Fruit fly (Drosophila melanogaster): Measurements from ENCODE around the gene CG43074.

DNA sequence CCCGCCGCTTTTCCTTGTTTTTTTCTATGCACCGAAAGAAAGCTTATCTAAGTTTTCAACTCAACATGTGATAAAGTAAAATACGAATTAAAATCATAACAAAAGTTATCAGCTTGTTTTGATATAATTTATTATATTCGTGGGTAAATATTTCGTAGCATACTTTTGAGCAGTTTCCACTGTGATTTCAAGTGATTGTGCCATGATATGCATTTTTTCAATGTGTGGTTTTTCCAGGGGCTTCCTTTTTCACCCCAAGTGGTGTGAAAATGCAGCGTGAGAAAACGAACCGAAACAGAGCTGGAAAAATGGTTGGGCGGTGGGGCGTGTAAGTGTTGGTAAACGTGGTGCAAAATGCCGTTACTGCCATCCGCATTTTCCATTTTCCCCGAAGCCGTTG, 18.8 kb upstream of the CG43074 start:
- TF ChIP-seq CG8478 (optimal IDR thresholded peaks at IDR 0.05): no peak
- no peak for TF ChIP-seq CTCF (optimal IDR thresholded peaks at IDR 0.05)
